Worm (Caenorhabditis elegans) whole organism, L4 larva: ENCODE results near the gene H23N18.5.

ENCODE experiments used
- cey-2 ChIP-seq: sonication (generic microtip); optimal IDR thresholded peaks from 3 replicates; lab custom pipeline; 2017; ENCODE audit warnings: missing genetic modification characterization, mild to moderate bottlenecking, missing compliant biosample characterization, antibody characterized with exemption, borderline replicate concordance; ENCODE audit not compliant: insufficient read depth
- hlh-30 ChIP-seq: sonication (generic microtip); optimal IDR thresholded peaks from 2 replicates; lab custom pipeline; 2017; ENCODE audit warnings: antibody characterized with exemption, mild to moderate bottlenecking, missing genetic modification characterization, missing compliant biosample characterization; ENCODE audit not compliant: insufficient read depth
- madf-9 ChIP-seq: fragments of 200-800 bp; sonication (Bioruptor generic); conservative IDR thresholded peaks from 2 replicates; pipeline ENCODE4 v1.3.6; 2022; ENCODE audit warnings: missing genetic modification reagents, missing genetic modification characterization, missing compliant biosample characterization
- mep-1 ChIP-seq: fragments of 150-350 bp; sonication (generic microtip); optimal IDR thresholded peaks from 3 replicates; lab custom pipeline; 2014; ENCODE audit warnings: missing biosample characterization, missing genetic modification characterization
- nhr-11 ChIP-seq: fragments of 150-350 bp; optimal IDR thresholded peaks from 2 replicates; lab custom pipeline; 2014; ENCODE audit warnings: missing biosample characterization, missing genetic modification characterization
- nhr-6 ChIP-seq: fragments of 150-350 bp; optimal IDR thresholded peaks from 2 replicates; lab custom pipeline; 2014; ENCODE audit warnings: missing biosample characterization, missing genetic modification characterization
- tra-1 ChIP-seq: fragments of 200-800 bp; sonication (Bioruptor generic); IDR thresholded peaks from 2 replicates; pipeline ENCODE4 v1.3.6; 2022; ENCODE audit warnings: missing genetic modification reagents, missing genetic modification characterization, missing compliant biosample characterization

Gene H23N18.5

ce11 chrV:4862737-4863136 lies 49.4 kb downstream of the H23N18.5 start, which contains the start of gene C37H5.13 (continued):
- TF ChIP-seq tra-1 (GFP tag; lab: Robert Waterston, UW) (no peak), madf-9 (no peak), cey-2 (no peak), hlh-30 (tag; lab: Kevin White, UChicago) (peak; percentile 48), mep-1 (tag; lab: Kevin White, UChicago) (peak; percentile 28), nhr-11 (peak; percentile 11), nhr-6 (tag; lab: Kevin White, UChicago) (no peak)
